Worm (Caenorhabditis elegans): ENCODE data around the gene T06C12.11.
"Not testable (repeated sequence)": the region's sequence is repeated elsewhere in the genome, so short reads cannot be mapped to it uniquely, and the experiment has no call there.

T06C12.11 gene

ce11 chrV:15900564-15900963, 7.8 kb downstream of the T06C12.11 start:
- TF ChIP-seq sma-9 (GFP tag; optimal IDR thresholded peaks at IDR 0.05) (no peak), sma-9 (tag; optimal IDR thresholded peaks at IDR 0.05) (no peak), alr-1 (tag; optimal IDR thresholded peaks at IDR 0.05) (no peak), sem-4 (tag; optimal IDR thresholded peaks at IDR 0.05) (no peak), F13H6.1 (tag; optimal IDR thresholded peaks at IDR 0.05) (no peak), skn-1 (tag; optimal IDR thresholded peaks at IDR 0.05) (no peak), ceh-16 (tag; optimal IDR thresholded peaks at IDR 0.05) (no peak), mdl-1 (tag; optimal IDR thresholded peaks at IDR 0.05) (no peak), snpc-4 (tag; optimal IDR thresholded peaks at IDR 0.05) (no peak), blmp-1 (tag; optimal IDR thresholded peaks at IDR 0.05; ENCODE audit: insufficient read depth) (no peak), nhr-237 (tag; optimal IDR thresholded peaks at IDR 0.05) (no peak), nhr-11 (tag; optimal IDR thresholded peaks at IDR 0.05) (no peak), mbf-1 (tag; optimal IDR thresholded peaks at IDR 0.05) (no peak), elt-3 (tag; optimal IDR thresholded peaks at IDR 0.05) (no peak), zag-1 (tag; optimal IDR thresholded peaks at IDR 0.05) (no peak)

DNA sequence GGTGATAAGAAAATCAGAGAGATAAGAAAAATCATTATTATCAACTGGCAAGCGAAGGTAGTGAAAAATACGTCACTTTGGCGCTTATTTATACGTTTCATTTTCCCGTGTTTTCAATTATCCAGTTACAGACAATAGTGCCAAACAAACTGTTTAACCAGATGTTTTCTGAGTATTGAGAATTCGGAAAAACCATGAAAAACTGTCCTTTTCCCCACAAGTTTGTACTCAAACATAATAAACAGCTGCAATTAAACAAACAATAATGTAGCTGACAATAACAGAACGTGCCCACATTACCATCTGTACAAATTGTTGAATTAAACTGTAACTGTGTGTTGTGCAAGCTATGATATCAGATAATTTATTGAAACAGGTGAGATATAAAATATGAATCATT, 12.7 kb downstream of the T06C12.11 start, which contains the start of the genes F35E8.1 and F35E8.2:
F35E8.1 (minus strand) TSS at position 101 of the 400 bp plus-strand sequence.
F35E8.2 (plus strand) TSS at position 132 of the 400 bp plus-strand sequence.
- not testable (repeated sequence) for TF ChIP-seq nhr-11 (tag; optimal IDR thresholded peaks at IDR 0.05); F13H6.1 (tag; optimal IDR thresholded peaks at IDR 0.05); unc-55 (GFP tag; optimal IDR thresholded peaks at IDR 0.05)

DNA sequence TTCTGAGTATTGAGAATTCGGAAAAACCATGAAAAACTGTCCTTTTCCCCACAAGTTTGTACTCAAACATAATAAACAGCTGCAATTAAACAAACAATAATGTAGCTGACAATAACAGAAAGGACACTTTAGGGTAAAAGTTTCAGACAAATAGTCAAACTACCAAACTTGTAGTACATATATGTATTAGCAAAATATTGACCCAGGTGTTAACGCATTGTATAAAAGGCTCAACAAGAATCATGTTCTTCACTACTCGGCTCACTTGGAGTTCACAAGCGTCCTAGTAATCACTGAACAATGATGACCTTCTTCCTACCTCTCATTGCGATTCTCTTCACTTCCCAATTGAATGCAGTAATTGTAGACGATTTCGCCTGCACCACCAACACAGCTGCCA, 19.1 kb downstream of the T06C12.11 start, which contains the start of gene F35E8.6:
F35E8.6 (plus strand) TSS at position 301 of the 400 bp plus-strand sequence.
- no peak for TF ChIP-seq ceh-82 (tag; optimal IDR thresholded peaks at IDR 0.05)
- TF ChIP-seq nhr-6 (tag; optimal IDR thresholded peaks at IDR 0.05), result no peak
- no peak for TF ChIP-seq ztf-1 (GFP tag; conservative IDR thresholded peaks at IDR 0.05)
- no peak for TF ChIP-seq nhr-129 (tag; optimal IDR thresholded peaks at IDR 0.05)
- no peak for TF ChIP-seq aly-2 (tag; optimal IDR thresholded peaks at IDR 0.05)
- TF ChIP-seq sma-3 (GFP tag; optimal IDR thresholded peaks at IDR 0.05), result no peak
- no peak for TF ChIP-seq ztf-4 (tag; optimal IDR thresholded peaks at IDR 0.05)
- TF ChIP-seq dmd-4 (tag; optimal IDR thresholded peaks at IDR 0.05), result no peak
- TF ChIP-seq nhr-77 (tag; optimal IDR thresholded peaks at IDR 0.05), result no peak
- no peak for TF ChIP-seq zag-1 (tag; optimal IDR thresholded peaks at IDR 0.05)
- no peak for TF ChIP-seq nhr-237 (tag; optimal IDR thresholded peaks at IDR 0.05)
- TF ChIP-seq unc-55 (GFP tag; optimal IDR thresholded peaks at IDR 0.05), result no peak
- no peak for TF ChIP-seq gmeb-1 (tag; optimal IDR thresholded peaks at IDR 0.05)
- no peak for TF ChIP-seq ZK546.5 (tag; optimal IDR thresholded peaks at IDR 0.05)
- no peak for TF ChIP-seq nhr-10 (tag; optimal IDR thresholded peaks at IDR 0.05)
- TF ChIP-seq fos-1 (tag; optimal IDR thresholded peaks at IDR 0.05), result no peak
- TF ChIP-seq mbf-1 (tag; optimal IDR thresholded peaks at IDR 0.05), result no peak

ce11 chrV:15912677-15913076, 19.9 kb downstream of the T06C12.11 start:
- TF ChIP-seq lin-11 (tag; optimal IDR thresholded peaks at IDR 0.05) (no peak), sma-3 (GFP tag; optimal IDR thresholded peaks at IDR 0.05) (no peak), elt-3 (tag; optimal IDR thresholded peaks at IDR 0.05) (no peak), peb-1 (tag; optimal IDR thresholded peaks at IDR 0.05) (no peak), nhr-10 (tag; optimal IDR thresholded peaks at IDR 0.05) (no peak), unc-55 (GFP tag; optimal IDR thresholded peaks at IDR 0.05) (no peak), crh-2 (tag; optimal IDR thresholded peaks at IDR 0.05) (no peak), skn-1 (tag; optimal IDR thresholded peaks at IDR 0.05) (no peak)

DNA sequence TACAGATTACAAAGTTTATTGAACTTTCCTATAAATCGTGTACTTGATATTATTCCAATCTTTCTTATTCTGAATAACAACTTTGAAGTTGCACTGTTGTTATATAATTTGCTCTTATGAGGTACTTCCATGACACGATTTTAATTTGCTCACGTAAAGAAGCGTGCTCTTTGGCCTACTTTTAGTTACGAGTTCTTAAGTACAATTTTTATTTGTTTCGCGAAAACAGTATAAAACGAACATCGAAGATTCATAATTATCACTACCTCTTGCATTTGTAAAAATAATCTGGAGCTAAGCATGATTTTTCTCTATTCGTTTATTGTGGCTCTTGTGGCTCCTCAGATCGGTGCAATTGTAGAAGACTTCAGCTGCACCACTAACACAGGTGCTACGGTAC, 20.9 kb downstream of the T06C12.11 start, which contains the start of gene F35E8.7:
F35E8.7 (plus strand) TSS at position 301 of the 400 bp plus-strand sequence.
- TF ChIP-seq ceh-82 (tag; optimal IDR thresholded peaks at IDR 0.05) (no peak), nhr-77 (tag; optimal IDR thresholded peaks at IDR 0.05) (no peak), crh-2 (tag; optimal IDR thresholded peaks at IDR 0.05) (no peak), dmd-4 (tag; optimal IDR thresholded peaks at IDR 0.05) (no peak)

ce11 chrV:15914774-15915173, 22.0 kb downstream of the T06C12.11 start:
- no peak for TF ChIP-seq gmeb-1 (tag; optimal IDR thresholded peaks at IDR 0.05)
- no peak for TF ChIP-seq lin-39 (tag; optimal IDR thresholded peaks at IDR 0.05)
- no peak for TF ChIP-seq aly-2 (tag; optimal IDR thresholded peaks at IDR 0.05)
- TF ChIP-seq lin-11 (tag; optimal IDR thresholded peaks at IDR 0.05), result no peak
- TF ChIP-seq nhr-11 (tag; optimal IDR thresholded peaks at IDR 0.05), result no peak
- TF ChIP-seq egl-27 (tag; optimal IDR thresholded peaks at IDR 0.05), result no peak
- no peak for TF ChIP-seq ama-1 (optimal IDR thresholded peaks at IDR 0.05)
- no peak for TF ChIP-seq blmp-1 (tag; optimal IDR thresholded peaks at IDR 0.05; ENCODE audit: insufficient read depth)
- TF ChIP-seq snpc-4 (tag; optimal IDR thresholded peaks at IDR 0.05), result no peak
